Fruit fly (Drosophila melanogaster) whole organism, prepupa: ENCODE measurements around the gene CSN6.

ENCODE experiments used
- Blimp-1 ChIP-seq: fragments of 200-800 bp; sonication (Bioruptor generic); optimal IDR thresholded peaks from 3 replicates; lab custom pipeline; 2017; ENCODE audit warnings: missing biosample characterization, missing genetic modification characterization, mild to moderate bottlenecking, moderate library complexity, missing genetic modification reagents
- CG10631 ChIP-seq: fragments of 200-800 bp; sonication (Bioruptor generic); optimal IDR thresholded peaks from 2 replicates; lab custom pipeline; 2016; ENCODE audit warnings: missing biosample characterization, missing genetic modification characterization
- CG10669 ChIP-seq: fragments of 200-800 bp; sonication (Bioruptor generic); optimal IDR thresholded peaks from 3 replicates; lab custom pipeline; 2018; ENCODE audit warnings: missing biosample characterization, mild to moderate bottlenecking, missing genetic modification characterization, moderate library complexity
- CG11294 ChIP-seq: fragments of 200-800 bp; sonication (Bioruptor generic); IDR thresholded peaks from 2 replicates; pipeline ENCODE4 v1.3.6; 2022; ENCODE audit warnings: missing biosample characterization, missing genetic modification characterization
- CG11762 ChIP-seq: fragments of 200-800 bp; sonication (Bioruptor generic); optimal IDR thresholded peaks from 3 replicates; lab custom pipeline; 2016; ENCODE audit warnings: missing biosample characterization, missing genetic modification characterization; ENCODE audit not compliant: insufficient read depth
- CG11902 ChIP-seq: fragments of 200-800 bp; sonication (Bioruptor generic); optimal IDR thresholded peaks from 3 replicates; lab custom pipeline; 2016; ENCODE audit warnings: missing biosample characterization, missing genetic modification characterization
- CG15336 ChIP-seq: fragments of 200-800 bp; sonication (Bioruptor generic); IDR thresholded peaks from 2 replicates; pipeline ENCODE4 v1.3.6; 2022; ENCODE audit warnings: missing biosample characterization, missing genetic modification characterization
- CG1621 ChIP-seq: fragments of 200-800 bp; sonication (Bioruptor generic); optimal IDR thresholded peaks from 3 replicates; lab custom pipeline; 2018; ENCODE audit warnings: missing biosample characterization, mild to moderate bottlenecking, missing genetic modification characterization
- CG16779 ChIP-seq: fragments of 200-800 bp; sonication (Bioruptor generic); optimal IDR thresholded peaks from 3 replicates; lab custom pipeline; 2017; ENCODE audit warnings: missing biosample characterization, mild to moderate bottlenecking, missing genetic modification characterization
- CG34406 ChIP-seq: fragments of 200-800 bp; sonication (Bioruptor generic); optimal IDR thresholded peaks from 3 replicates; lab custom pipeline; 2016; ENCODE audit warnings: missing biosample characterization, missing genetic modification characterization
- CG3919 ChIP-seq: fragments of 200-800 bp; sonication (Bioruptor generic); optimal IDR thresholded peaks from 3 replicates; lab custom pipeline; 2016; ENCODE audit warnings: missing biosample characterization, missing genetic modification characterization
- CG6276 ChIP-seq: fragments of 200-800 bp; sonication (Bioruptor generic); optimal IDR thresholded peaks from 2 replicates; lab custom pipeline; 2017; ENCODE audit warnings: missing biosample characterization, mild to moderate bottlenecking, missing genetic modification characterization
- CG6808 ChIP-seq: fragments of 200-800 bp; sonication (Bioruptor generic); optimal IDR thresholded peaks from 3 replicates; lab custom pipeline; 2017; ENCODE audit warnings: missing biosample characterization, missing genetic modification characterization, mild to moderate bottlenecking, moderate library complexity, missing genetic modification reagents
- CG6854 ChIP-seq: fragments of 200-800 bp; sonication (Bioruptor generic); optimal IDR thresholded peaks from 2 replicates; lab custom pipeline; 2017; ENCODE audit warnings: missing biosample characterization, mild to moderate bottlenecking, missing genetic modification characterization
- CG7368 ChIP-seq: fragments of 200-800 bp; sonication (Bioruptor generic); optimal IDR thresholded peaks from 3 replicates; lab custom pipeline; 2016; ENCODE audit warnings: missing biosample characterization, missing genetic modification characterization
- CG8119 ChIP-seq: fragments of 200-800 bp; sonication (Bioruptor generic); IDR thresholded peaks from 3 replicates; pipeline ENCODE4 v1.3.6; 2022; ENCODE audit warnings: missing biosample characterization, missing genetic modification characterization
- CG8319 ChIP-seq: fragments of 200-800 bp; sonication (Bioruptor generic); optimal IDR thresholded peaks from 3 replicates; lab custom pipeline; 2016; ENCODE audit warnings: missing biosample characterization, missing genetic modification characterization
- CG9139 ChIP-seq: fragments of 200-800 bp; sonication (Bioruptor generic); optimal IDR thresholded peaks from 3 replicates; lab custom pipeline; 2017; ENCODE audit warnings: missing biosample characterization, mild to moderate bottlenecking, missing genetic modification characterization
- Eip75B ChIP-seq: fragments of 200-800 bp; sonication (Bioruptor generic); optimal IDR thresholded peaks from 3 replicates; lab custom pipeline; 2016; ENCODE audit warnings: missing biosample characterization, missing genetic modification characterization
- Eip78C ChIP-seq: fragments of 200-800 bp; sonication (Bioruptor generic); peaks from one replicate; lab custom pipeline; 2016; ENCODE audit warnings: missing biosample characterization, missing genetic modification characterization
- Eip93F ChIP-seq: fragments of 200-800 bp; sonication (Bioruptor generic); optimal IDR thresholded peaks from 2 replicates; lab custom pipeline; 2016; ENCODE audit warnings: missing biosample characterization, mild to moderate bottlenecking, missing genetic modification characterization
- Ets21C ChIP-seq: fragments of 200-800 bp; sonication (Bioruptor generic); optimal IDR thresholded peaks from 3 replicates; lab custom pipeline; 2016; ENCODE audit warnings: missing biosample characterization, missing genetic modification characterization
- Ets96B ChIP-seq: fragments of 200-800 bp; optimal IDR thresholded peaks from 2 replicates; lab custom pipeline; 2019; ENCODE audit warnings: missing biosample characterization, mild to moderate bottlenecking, missing genetic modification characterization, moderate library complexity
- Gug ChIP-seq: fragments of 200-800 bp; sonication (Bioruptor generic); IDR thresholded peaks from 2 replicates; pipeline ENCODE4 v1.3.6; 2022; ENCODE audit warnings: missing biosample characterization, missing genetic modification characterization
- Hr38 ChIP-seq: sonication (Bioruptor generic); optimal IDR thresholded peaks from 2 replicates; lab custom pipeline; 2016; ENCODE audit warnings: missing biosample characterization, missing genetic modification characterization
- Hr39 ChIP-seq: fragments of 200-800 bp; sonication (Bioruptor generic); optimal IDR thresholded peaks from 2 replicates; lab custom pipeline; 2016; ENCODE audit warnings: missing biosample characterization, missing genetic modification characterization
- Hr4 ChIP-seq: fragments of 200-800 bp; sonication (Bioruptor generic); optimal IDR thresholded peaks from 3 replicates; lab custom pipeline; 2016; ENCODE audit warnings: missing biosample characterization, missing genetic modification characterization
- Lpt ChIP-seq: fragments of 200-800 bp; sonication (Bioruptor generic); optimal IDR thresholded peaks from 3 replicates; lab custom pipeline; 2016; ENCODE audit warnings: missing biosample characterization, missing genetic modification characterization
- Met ChIP-seq: fragments of 200-800 bp; sonication (Bioruptor generic); optimal IDR thresholded peaks from 3 replicates; lab custom pipeline; 2016; ENCODE audit warnings: missing biosample characterization, missing genetic modification characterization
- OdsH ChIP-seq: fragments of 200-800 bp; sonication (Bioruptor generic); optimal IDR thresholded peaks from 3 replicates; lab custom pipeline; 2016; ENCODE audit warnings: missing biosample characterization, missing genetic modification characterization
- Sox102F ChIP-seq: fragments of 200-800 bp; sonication (Bioruptor generic); optimal IDR thresholded peaks from 2 replicates; lab custom pipeline; 2016; ENCODE audit warnings: missing biosample characterization, mild to moderate bottlenecking, missing genetic modification characterization
- Sox14 ChIP-seq: fragments of 200-800 bp; sonication (Bioruptor generic); optimal IDR thresholded peaks from 3 replicates; lab custom pipeline; 2016; ENCODE audit warnings: missing biosample characterization, missing genetic modification characterization
- Sox15 ChIP-seq: fragments of 200-800 bp; sonication (Bioruptor generic); optimal IDR thresholded peaks from 3 replicates; lab custom pipeline; 2016; ENCODE audit warnings: missing biosample characterization, missing genetic modification characterization
- achi ChIP-seq: fragments of 200-800 bp; sonication (Bioruptor generic); optimal IDR thresholded peaks from 3 replicates; lab custom pipeline; 2016; ENCODE audit warnings: missing biosample characterization, missing genetic modification characterization
- acj6 ChIP-seq: fragments of 200-800 bp; sonication (Bioruptor generic); optimal IDR thresholded peaks from 3 replicates; lab custom pipeline; 2016; ENCODE audit warnings: missing biosample characterization, missing genetic modification characterization
- cyc ChIP-seq: fragments of 200-800 bp; sonication (Bioruptor generic); optimal IDR thresholded peaks from 3 replicates; lab custom pipeline; 2016; ENCODE audit warnings: missing biosample characterization, missing genetic modification characterization
- dac ChIP-seq: fragments of 200-800 bp; sonication (Bioruptor generic); optimal IDR thresholded peaks from 2 replicates; lab custom pipeline; 2017; ENCODE audit warnings: missing biosample characterization, mild to moderate bottlenecking, missing genetic modification characterization
- fd59A ChIP-seq: fragments of 200-800 bp; sonication (Bioruptor generic); optimal IDR thresholded peaks from 2 replicates; lab custom pipeline; 2017; ENCODE audit warnings: missing biosample characterization, mild to moderate bottlenecking, missing genetic modification characterization, missing genetic modification reagents
- fd85E ChIP-seq: fragments of 200-800 bp; sonication (Bioruptor generic); optimal IDR thresholded peaks from 3 replicates; lab custom pipeline; 2016; ENCODE audit warnings: missing biosample characterization, missing genetic modification characterization
- fkh ChIP-seq: fragments of 200-800 bp; sonication (Bioruptor generic); optimal IDR thresholded peaks from 3 replicates; lab custom pipeline; 2017; ENCODE audit warnings: missing biosample characterization, mild to moderate bottlenecking, missing genetic modification characterization, moderate library complexity
- net ChIP-seq: fragments of 200-800 bp; sonication (Bioruptor generic); optimal IDR thresholded peaks from 3 replicates; lab custom pipeline; 2016; ENCODE audit warnings: missing biosample characterization, missing genetic modification characterization
- pdm3 ChIP-seq: fragments of 200-800 bp; sonication (Bioruptor generic); optimal IDR thresholded peaks from 3 replicates; lab custom pipeline; 2016; ENCODE audit warnings: missing biosample characterization, missing genetic modification characterization
- salr ChIP-seq, 2 experiments: fragments of 200-800 bp; sonication (Bioruptor generic); optimal IDR thresholded peaks; 3 replicates each; lab custom pipeline; 2016 to 2018; ENCODE audit warnings: missing biosample characterization in 2 of 2, missing genetic modification characterization in 2 of 2, mild to moderate bottlenecking in 1 of 2
- spab ChIP-seq: fragments of 200-800 bp; sonication (Bioruptor generic); optimal IDR thresholded peaks from 2 replicates; lab custom pipeline; 2017; ENCODE audit warnings: missing biosample characterization, mild to moderate bottlenecking, missing genetic modification characterization, missing genetic modification reagents
- ss ChIP-seq, 2 experiments: fragments of 200-800 bp; sonication (Bioruptor generic); optimal IDR thresholded peaks; 2 replicates in 1 of 2; 3 replicates in 1 of 2; lab custom pipeline; 2017 to 2018; ENCODE audit warnings: mild to moderate bottlenecking in 2 of 2, missing biosample characterization in 2 of 2, missing genetic modification characterization in 2 of 2, moderate library complexity in 1 of 2
- svp ChIP-seq: fragments of 200-800 bp; sonication (Bioruptor generic); peaks from one replicate; lab custom pipeline; 2016; ENCODE audit warnings: missing biosample characterization, missing genetic modification characterization
- topi ChIP-seq: fragments of 200-800 bp; sonication (Bioruptor generic); optimal IDR thresholded peaks from 3 replicates; lab custom pipeline; 2016; ENCODE audit warnings: missing biosample characterization, missing genetic modification characterization
- vri ChIP-seq: fragments of 200-800 bp; sonication (Bioruptor generic); optimal IDR thresholded peaks from 3 replicates; lab custom pipeline; 2016; ENCODE audit warnings: missing biosample characterization, mild to moderate bottlenecking, missing genetic modification characterization

The CSN6 gene

dm6 chr3R:22624737-22625136 is 44.2 kb downstream of the CSN6 start (continued):
- TF ChIP-seq CG1621 (tag; lab: Kevin White, UChicago): peak; percentile 84
- TF ChIP-seq vri (GFP tag; lab: Kevin White, UChicago): no peak
- TF ChIP-seq fkh (GFP tag; lab: Kevin White, UChicago): no peak
- TF ChIP-seq CG15336 (GFP tag; lab: Robert Waterston, UW): peak; percentile 97
- peak; percentile 84 for TF ChIP-seq Sox14 (GFP tag; lab: Kevin White, UChicago)
- peak; percentile 95 for TF ChIP-seq Hr4 (GFP tag; lab: Kevin White, UChicago)
- TF ChIP-seq salr (GFP tag; optimal IDR thresholded peaks at IDR 0.05; lab: Kevin White, UChicago): peak in 1 of 2 experiments; percentile 68
- peak; percentile 91 for TF ChIP-seq CG8319 (GFP tag; lab: Kevin White, UChicago)
- peak; percentile 87 for TF ChIP-seq achi (GFP tag; lab: Kevin White, UChicago)
- peak; percentile 93 for TF ChIP-seq svp (GFP tag; lab: Kevin White, UChicago)
- TF ChIP-seq CG11902 (GFP tag; lab: Kevin White, UChicago): peak; percentile 76
- TF ChIP-seq Hr39 (GFP tag; lab: Kevin White, UChicago): peak; percentile 11
- TF ChIP-seq CG10631: peak; percentile 89
- TF ChIP-seq Eip78C: peak; percentile 98
- peak; percentile 78 for TF ChIP-seq Sox15
- peak; percentile 60 for TF ChIP-seq fd85E (GFP tag; lab: Kevin White, UChicago)
- TF ChIP-seq CG7368 (GFP tag; lab: Kevin White, UChicago): peak; percentile 87
- TF ChIP-seq topi: peak; percentile 81
- peak; percentile 85 for TF ChIP-seq CG11294 (GFP tag; lab: Robert Waterston, UW)
- TF ChIP-seq Ets96B (tag; lab: Kevin White, UChicago): peak; percentile 90
- TF ChIP-seq CG16779: peak; percentile 87
- TF ChIP-seq spab: peak; percentile 88
- peak; percentile 90 for TF ChIP-seq Gug
- TF ChIP-seq CG10669 (GFP tag; lab: Kevin White, UChicago): peak; percentile 91
- peak; percentile 89 for TF ChIP-seq OdsH (GFP tag; lab: Kevin White, UChicago)
- TF ChIP-seq net (GFP tag; lab: Kevin White, UChicago): peak; percentile 87
- TF ChIP-seq ss (GFP tag; optimal IDR thresholded peaks at IDR 0.05; lab: Kevin White, UChicago): peak; percentile 81 to 89
- peak; percentile 44 for TF ChIP-seq Hr38
- TF ChIP-seq Lpt (GFP tag; lab: Kevin White, UChicago): peak; percentile 90
- TF ChIP-seq CG8119: peak; percentile 95
- TF ChIP-seq Met (GFP tag; lab: Kevin White, UChicago): no peak
- TF ChIP-seq fd59A (GFP tag; lab: Kevin White, UChicago): peak; percentile 78
- TF ChIP-seq Ets21C (GFP tag; lab: Kevin White, UChicago): no peak
- peak; percentile 79 for TF ChIP-seq CG34406
- no peak for TF ChIP-seq CG6276 (GFP tag; lab: Kevin White, UChicago)
- peak; percentile 72 for TF ChIP-seq CG9139
- TF ChIP-seq dac: peak; percentile 78
- TF ChIP-seq Eip75B (GFP tag; lab: Kevin White, UChicago): peak; percentile 91
- TF ChIP-seq Blimp-1: no peak
- TF ChIP-seq CG6854 (GFP tag; lab: Kevin White, UChicago): no peak
- peak; percentile 81 for TF ChIP-seq cyc (GFP tag; lab: Kevin White, UChicago)
- TF ChIP-seq, all 60 proteins: peak for 48

- TF ChIP-seq CG6808 (GFP tag; lab: Kevin White, UChicago) (peak; percentile 47), Sox14 (GFP tag; lab: Kevin White, UChicago) (no peak), CG6854 (GFP tag; lab: Kevin White, UChicago) (no peak), Hr39 (GFP tag; lab: Kevin White, UChicago) (peak; percentile 61), achi (GFP tag; lab: Kevin White, UChicago) (peak; percentile 42), Eip93F (GFP tag; lab: Kevin White, UChicago) (peak; percentile 49), fd85E (GFP tag; lab: Kevin White, UChicago) (no peak), Eip78C (peak; percentile 82), Eip75B (GFP tag; lab: Kevin White, UChicago) (peak; percentile 11), spab (peak; percentile 41), topi (peak; percentile 66), CG15336 (GFP tag; lab: Robert Waterston, UW) (peak; percentile 41), CG3919 (GFP tag; lab: Kevin White, UChicago) (peak; percentile 16), CG6276 (GFP tag; lab: Kevin White, UChicago) (peak; percentile 14), fkh (GFP tag; lab: Kevin White, UChicago) (peak; percentile 76), ss (GFP tag; optimal IDR thresholded peaks at IDR 0.05; lab: Kevin White, UChicago) (no peak), CG11762 (GFP tag; lab: Kevin White, UChicago) (no peak), pdm3 (GFP tag; lab: Kevin White, UChicago) (peak; percentile 54), Lpt (GFP tag; lab: Kevin White, UChicago) (no peak), Sox102F (GFP tag; lab: Kevin White, UChicago) (peak; percentile 56), svp (GFP tag; lab: Kevin White, UChicago) (peak; percentile 68), acj6 (GFP tag; lab: Kevin White, UChicago) (peak; percentile 49)
These were observed 45.2 kb downstream of the CSN6 start for dm6 chr3R:22625514-22626333.
